Worm (Caenorhabditis elegans): ENCODE results near the gene ints-7.
A peak's percentile ranks its signal among the peaks of the same experiment; 100 is the strongest.

The ints-7 gene

ce11 chrII:11635745-11636161 lies 53.1 kb downstream of the ints-7 start (continued):
- TF ChIP-seq fkh-8 (tag; optimal IDR thresholded peaks at IDR 0.05) (peak; percentile 24), nhr-71 (tag; optimal IDR thresholded peaks at IDR 0.05) (peak; percentile 96), tbx-2 (tag; optimal IDR thresholded peaks at IDR 0.05) (peak; percentile 89), efl-3 (GFP tag; optimal IDR thresholded peaks at IDR 0.05) (no peak), zip-4 (GFP tag; optimal IDR thresholded peaks at IDR 0.05) (no peak), sup-37 (GFP tag; optimal IDR thresholded peaks at IDR 0.05) (peak; percentile 68), ztf-11 (tag; optimal IDR thresholded peaks at IDR 0.05) (peak in 1 of 2 experiments; percentile 30), sptf-1 (tag; optimal IDR thresholded peaks at IDR 0.05) (no peak), fkh-10 (GFP tag; optimal IDR thresholded peaks at IDR 0.05) (peak; percentile 25), vab-15 (tag; optimal IDR thresholded peaks at IDR 0.05) (peak; percentile 1), elt-2 (tag; optimal IDR thresholded peaks at IDR 0.05) (no peak), aly-2 (tag; optimal IDR thresholded peaks at IDR 0.05) (peak; percentile 91), unc-130 (tag; optimal IDR thresholded peaks at IDR 0.05) (peak; percentile 54), lin-39 (tag; optimal IDR thresholded peaks at IDR 0.05) (peak; percentile 65), tlp-1 (tag; optimal IDR thresholded peaks at IDR 0.05) (no peak), ceh-82 (tag; optimal IDR thresholded peaks at IDR 0.05) (peak; percentile 66 to 78 (median 78)), hlh-4 (tag; optimal IDR thresholded peaks at IDR 0.05) (no peak), snu-23 (GFP tag; optimal IDR thresholded peaks at IDR 0.05) (peak; percentile 94), mab-9 (GFP tag; IDR thresholded peaks at IDR 0.05) (no peak), unc-62 (GFP tag; optimal IDR thresholded peaks at IDR 0.05) (no peak), lir-3 (tag; optimal IDR thresholded peaks at IDR 0.05; ENCODE audit: poor library complexity) (peak; percentile 67), elt-3 (tag; optimal IDR thresholded peaks at IDR 0.05) (peak in 5 of 6 experiments; percentile 21 to 92 (median 81)), unc-98 (GFP tag; IDR thresholded peaks at IDR 0.05) (no peak), C04F5.9 (tag; optimal IDR thresholded peaks at IDR 0.05) (peak; percentile 57), irx-1 (tag; optimal IDR thresholded peaks at IDR 0.05) (peak; percentile 45), mep-1 (tag; optimal IDR thresholded peaks at IDR 0.05) (peak; percentile 86), dsc-1 (tag; optimal IDR thresholded peaks at IDR 0.05) (peak; percentile 88), lin-13 (GFP tag; optimal IDR thresholded peaks at IDR 0.05) (peak; percentile 90), ets-5 (GFP tag; IDR thresholded peaks at IDR 0.05) (no peak), nhr-28 (tag; optimal IDR thresholded peaks at IDR 0.05) (no peak), pqm-1 (tag; optimal IDR thresholded peaks at IDR 0.05) (no peak), lin-35 (GFP tag; optimal IDR thresholded peaks at IDR 0.05) (peak; percentile 65 to 71), nhr-12 (tag; optimal IDR thresholded peaks at IDR 0.05) (no peak), egl-27 (tag; optimal IDR thresholded peaks at IDR 0.05) (peak; percentile 88 to 97), snpc-4 (tag; optimal IDR thresholded peaks at IDR 0.05) (no peak), hpl-2 (GFP tag; optimal IDR thresholded peaks at IDR 0.05) (no peak), hlh-17 (GFP tag; optimal IDR thresholded peaks at IDR 0.05; ENCODE audit: borderline replicate concordance) (no peak), nhr-19 (GFP tag; conservative IDR thresholded peaks at IDR 0.05) (peak; percentile 88), lin-15B (tag; optimal IDR thresholded peaks at IDR 0.05) (no peak), ceh-90 (tag; optimal IDR thresholded peaks at IDR 0.05) (no peak), ama-1 (optimal IDR thresholded peaks at IDR 0.05) (peak; percentile 89), nhr-237 (tag; optimal IDR thresholded peaks at IDR 0.05) (peak; percentile 79), egl-13 (tag; optimal IDR thresholded peaks at IDR 0.05) (no peak), pag-3 (tag; optimal IDR thresholded peaks at IDR 0.05; ENCODE audit: borderline replicate concordance, insufficient read depth) (no peak), ceh-8 (GFP tag; optimal IDR thresholded peaks at IDR 0.05) (peak; percentile 31), ceh-63 (GFP tag; optimal IDR thresholded peaks at IDR 0.05) (peak; percentile 66), nhr-85 (tag) (peak; percentile 100), rnt-1 (tag; optimal IDR thresholded peaks at IDR 0.05) (peak; percentile 90), sox-4 (tag; optimal IDR thresholded peaks at IDR 0.05) (no peak), unc-86 (tag; optimal IDR thresholded peaks at IDR 0.05) (peak; percentile 11), F16B12.6 (tag; optimal IDR thresholded peaks at IDR 0.05) (no peak), mdl-1 (tag; optimal IDR thresholded peaks at IDR 0.05) (peak in 1 of 2 experiments; percentile 89)
